Fruit fly (Drosophila melanogaster): ENCODE results near the gene CG32591.

DNA sequence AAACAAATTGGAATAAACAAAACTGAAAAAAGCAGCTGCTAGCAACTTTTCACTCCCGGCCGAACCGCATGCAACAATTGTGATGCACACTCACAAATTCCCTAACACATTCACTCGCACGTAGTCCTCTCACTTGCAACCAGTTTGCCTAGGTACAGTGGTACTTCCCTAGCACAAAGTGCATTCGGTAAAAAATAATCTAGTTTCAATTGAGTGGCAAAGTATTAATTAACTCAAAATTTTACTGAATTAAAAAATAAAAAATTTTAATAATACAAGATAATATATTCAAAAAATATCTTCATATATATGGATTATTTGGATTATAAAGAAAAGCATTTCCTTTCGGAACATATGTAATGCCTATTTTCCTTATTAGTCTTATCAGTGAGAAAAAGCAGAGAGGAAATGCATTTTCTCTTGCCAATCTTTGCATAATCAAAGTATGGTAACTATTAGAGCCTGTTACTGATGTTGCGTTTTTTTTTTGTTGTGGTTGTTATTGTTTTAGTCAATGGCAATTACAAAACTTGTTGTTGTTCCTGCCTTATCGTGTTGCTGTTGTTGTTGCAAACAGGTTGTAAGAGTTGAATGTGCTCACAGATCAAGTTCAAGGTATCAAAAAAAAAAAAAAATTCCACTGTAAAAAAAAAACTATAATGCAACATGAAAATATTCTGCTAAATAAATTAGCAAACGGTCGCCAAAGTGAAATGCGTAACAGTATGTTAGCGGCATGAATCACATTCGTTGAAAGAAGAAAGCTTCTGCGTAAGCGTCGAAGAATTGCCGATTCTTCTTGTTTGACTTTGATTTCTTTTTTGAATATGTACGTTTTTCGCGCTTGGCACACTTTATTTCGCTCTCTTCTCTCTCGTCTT, 6.1 kb downstream of the CG32591 start:
- TF ChIP-seq CG8159 (tag; optimal IDR thresholded peaks at IDR 0.05), result peak; percentile 45
- peak; percentile 74 for TF ChIP-seq CG14655 (GFP tag; optimal IDR thresholded peaks at IDR 0.05)
- peak; percentile 26 for TF ChIP-seq CG15710 (tag; optimal IDR thresholded peaks at IDR 0.05)
- TF ChIP-seq CG10348 (GFP tag; IDR thresholded peaks at IDR 0.05), result no peak
- TF ChIP-seq Snoo (tag; optimal IDR thresholded peaks at IDR 0.05), result no peak
- peak; percentile 51 for TF ChIP-seq CG32121 (GFP tag; IDR thresholded peaks at IDR 0.05)
- peak; percentile 33 for TF ChIP-seq D1 (tag; optimal IDR thresholded peaks at IDR 0.05)
